Worm (Caenorhabditis elegans) whole organism, L2 larva: ENCODE measurements around the gene T26H8.5.

Experiments used
- C34F6.9 ChIP-seq: fragments of 150-350 bp; optimal IDR thresholded peaks from 2 replicates; lab custom pipeline; 2014; ENCODE audit warnings: missing biosample characterization, missing genetic modification characterization
- R02D3.7 ChIP-seq: fragments of 150-350 bp; optimal IDR thresholded peaks from 2 replicates; lab custom pipeline; 2014; ENCODE audit warnings: missing biosample characterization, missing genetic modification characterization
- Y55F3AM.14 ChIP-seq: fragments of 200-800 bp; sonication (Bioruptor generic); optimal IDR thresholded peaks from 2 replicates; lab custom pipeline; 2018; ENCODE audit warnings: mild to moderate bottlenecking, missing genetic modification characterization, missing compliant biosample characterization
- ceh-16 ChIP-seq: fragments of 150-350 bp; optimal IDR thresholded peaks from 2 replicates; lab custom pipeline; 2014; ENCODE audit warnings: missing biosample characterization, missing genetic modification characterization
- crh-2 ChIP-seq: sonication (generic microtip); optimal IDR thresholded peaks from 2 replicates; lab custom pipeline; 2017; ENCODE audit warnings: missing biosample characterization, missing genetic modification characterization
- dmd-4 ChIP-seq: sonication (generic microtip); optimal IDR thresholded peaks from 2 replicates; lab custom pipeline; 2017; ENCODE audit warnings: missing biosample characterization, missing genetic modification characterization
- egl-27 ChIP-seq: sonication (generic microtip); optimal IDR thresholded peaks from 3 replicates; lab custom pipeline; 2017; ENCODE audit warnings: missing biosample characterization, missing genetic modification reagents, missing genetic modification characterization
- elt-1 ChIP-seq: fragments of 150-350 bp; optimal IDR thresholded peaks from 2 replicates; lab custom pipeline; 2014; ENCODE audit warnings: missing biosample characterization, missing genetic modification characterization
- fos-1 ChIP-seq: fragments of 150-350 bp; optimal IDR thresholded peaks from 2 replicates; lab custom pipeline; 2014; ENCODE audit warnings: missing biosample characterization, missing genetic modification characterization
- gmeb-1 ChIP-seq: fragments of 150-350 bp; optimal IDR thresholded peaks from 2 replicates; lab custom pipeline; 2014; ENCODE audit warnings: missing biosample characterization, missing genetic modification characterization
- lin-11 ChIP-seq: fragments of 150-350 bp; sonication (generic microtip); optimal IDR thresholded peaks from 2 replicates; lab custom pipeline; 2014; ENCODE audit warnings: missing biosample characterization, missing genetic modification characterization, inconsistent platforms, mixed read lengths
- lin-13 ChIP-seq: fragments of 150-350 bp; optimal IDR thresholded peaks from 2 replicates; lab custom pipeline; 2014; ENCODE audit warnings: missing biosample characterization, missing genetic modification reagents, missing genetic modification characterization
- lin-39 ChIP-seq: fragments of 150-350 bp; optimal IDR thresholded peaks from 2 replicates; lab custom pipeline; 2014; ENCODE audit warnings: missing biosample characterization, missing genetic modification reagents, missing genetic modification characterization
- lsy-2 ChIP-seq, 2 experiments: fragments of 150-350 bp in 1 of 2; sonication (generic microtip) in 1 of 2; optimal IDR thresholded peaks; 2 replicates each; lab custom pipeline; 2014 to 2017; ENCODE audit warnings: missing biosample characterization in 2 of 2, missing genetic modification characterization in 2 of 2
- mab-5 ChIP-seq: fragments of 150-350 bp; optimal IDR thresholded peaks from 2 replicates; lab custom pipeline; 2014; ENCODE audit warnings: missing biosample characterization, missing genetic modification characterization
- mdl-1 ChIP-seq, 2 experiments: fragments of 150-350 bp in 1 of 2; sonication (generic microtip) in 1 of 2; optimal IDR thresholded peaks; 2 replicates each; lab custom pipeline; 2017; ENCODE audit warnings: missing biosample characterization in 2 of 2, missing genetic modification characterization in 2 of 2
- nhr-10 ChIP-seq: sonication (generic microtip); optimal IDR thresholded peaks from 2 replicates; lab custom pipeline; 2017; ENCODE audit warnings: missing biosample characterization, missing genetic modification characterization
- nhr-11 ChIP-seq: fragments of 150-350 bp; optimal IDR thresholded peaks from 2 replicates; lab custom pipeline; 2014; ENCODE audit warnings: missing biosample characterization, missing genetic modification characterization
- nhr-129 ChIP-seq: fragments of 150-350 bp; optimal IDR thresholded peaks from 2 replicates; lab custom pipeline; 2014; ENCODE audit warnings: missing biosample characterization, missing genetic modification characterization
- nhr-21 ChIP-seq: fragments of 150-350 bp; optimal IDR thresholded peaks from 2 replicates; lab custom pipeline; 2014; ENCODE audit warnings: missing biosample characterization, missing genetic modification characterization
- nhr-23 ChIP-seq: fragments of 150-350 bp; optimal IDR thresholded peaks from 2 replicates; lab custom pipeline; 2014; ENCODE audit warnings: missing biosample characterization, missing genetic modification reagents, missing genetic modification characterization
- nhr-237 ChIP-seq: fragments of 150-350 bp; optimal IDR thresholded peaks from 2 replicates; lab custom pipeline; 2014; ENCODE audit warnings: missing biosample characterization, missing genetic modification characterization
- nhr-25 ChIP-seq: fragments of 150-350 bp; sonication (generic microtip); optimal IDR thresholded peaks from 3 replicates; lab custom pipeline; 2014; ENCODE audit warnings: missing biosample characterization, missing genetic modification characterization
- nhr-6 ChIP-seq: fragments of 150-350 bp; optimal IDR thresholded peaks from 2 replicates; lab custom pipeline; 2014; ENCODE audit warnings: missing biosample characterization, missing genetic modification characterization
- nhr-77 ChIP-seq: fragments of 150-350 bp; optimal IDR thresholded peaks from 2 replicates; lab custom pipeline; 2014; ENCODE audit warnings: missing biosample characterization, missing genetic modification characterization
- peb-1 ChIP-seq: fragments of 150-350 bp; optimal IDR thresholded peaks from 2 replicates; lab custom pipeline; 2014; ENCODE audit warnings: missing biosample characterization, missing genetic modification characterization
- skn-1 ChIP-seq: sonication (generic microtip); optimal IDR thresholded peaks from 2 replicates; lab custom pipeline; 2017; ENCODE audit warnings: missing biosample characterization, missing genetic modification characterization
- sma-9 ChIP-seq, 2 experiments: fragments of 150-350 bp in 1 of 2; sonication (generic microtip) in 1 of 2; optimal IDR thresholded peaks; 2 replicates each; lab custom pipeline; 2014 to 2016; ENCODE audit warnings: missing genetic modification characterization in 2 of 2, mild to moderate bottlenecking in 1 of 2, missing biosample characterization in 1 of 2, missing compliant biosample characterization in 1 of 2, missing genetic modification reagents in 1 of 2, moderate library complexity in 1 of 2
- snpc-4 ChIP-seq: fragments of 150-350 bp; optimal IDR thresholded peaks from 2 replicates; lab custom pipeline; 2014; ENCODE audit warnings: missing biosample characterization, missing genetic modification characterization
- unc-39 ChIP-seq: fragments of 150-350 bp; optimal IDR thresholded peaks from 2 replicates; lab custom pipeline; 2014; ENCODE audit warnings: missing biosample characterization, missing genetic modification characterization
- unc-55 ChIP-seq: fragments of 150-350 bp; sonication (generic microtip); optimal IDR thresholded peaks from 3 replicates; lab custom pipeline; 2014; ENCODE audit warnings: missing biosample characterization, missing genetic modification reagents, missing genetic modification characterization
- zag-1 ChIP-seq: fragments of 150-350 bp; optimal IDR thresholded peaks from 2 replicates; lab custom pipeline; 2014; ENCODE audit warnings: missing biosample characterization, missing genetic modification characterization
- ztf-1 ChIP-seq: fragments of 200-800 bp; sonication (Bioruptor generic); conservative IDR thresholded peaks from 2 replicates; pipeline ENCODE4 v1.3.6; 2022; ENCODE audit warnings: missing genetic modification characterization, missing compliant biosample characterization
- ztf-11 ChIP-seq: sonication (generic microtip); optimal IDR thresholded peaks from 2 replicates; lab custom pipeline; 2017; ENCODE audit warnings: missing biosample characterization, missing genetic modification characterization
- ztf-4 ChIP-seq: fragments of 150-350 bp; optimal IDR thresholded peaks from 2 replicates; lab custom pipeline; 2014; ENCODE audit warnings: missing biosample characterization, missing genetic modification characterization

T26H8.5 gene

ce11 chrV:15305502-15305901 lies at the start of gene T26H8.5:
TSS of gene T26H8.5 (minus strand) at chrV:15305602.
- TF ChIP-seq nhr-6 (no peak), C34F6.9 (tag; lab: Kevin White, UChicago) (no peak), lin-13 (no peak), zag-1 (tag; lab: Kevin White, UChicago) (no peak), nhr-10 (tag; lab: Kevin White, UChicago) (no peak), sma-9 (GFP tag; optimal IDR thresholded peaks at IDR 0.05; lab: Kevin White, UChicago) (no peak), sma-9 (tag; optimal IDR thresholded peaks at IDR 0.05; lab: Kevin White, UChicago) (no peak), elt-1 (tag; lab: Kevin White, UChicago) (no peak), peb-1 (tag; lab: Kevin White, UChicago) (no peak), mab-5 (tag; lab: Kevin White, UChicago) (no peak), nhr-21 (tag; lab: Kevin White, UChicago) (no peak), nhr-237 (tag; lab: Kevin White, UChicago) (no peak), mdl-1 (tag; optimal IDR thresholded peaks at IDR 0.05; lab: Kevin White, UChicago) (no peak), lin-11 (tag; lab: Kevin White, UChicago) (no peak)
- TF ChIP-seq, all 48 proteins: peak for 0

DNA sequence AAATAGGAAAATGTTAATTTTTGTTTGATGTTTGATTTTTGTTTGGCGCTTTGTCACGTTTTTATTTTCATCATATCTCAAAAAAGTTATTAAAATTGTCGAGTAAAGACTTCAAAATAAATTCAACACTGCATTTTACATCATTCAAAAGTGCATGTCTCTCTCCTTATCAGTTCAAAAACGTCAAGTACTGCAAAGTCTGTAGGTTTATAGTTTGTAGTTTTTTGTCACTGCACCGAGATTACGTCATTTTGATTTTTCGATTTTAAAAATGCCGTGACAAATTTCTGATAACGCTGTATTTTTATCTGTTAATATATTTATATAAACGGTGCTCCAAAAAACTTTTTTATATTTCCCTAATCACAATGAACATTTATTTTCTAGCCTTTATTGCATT lies 49.2 kb upstream of the T26H8.5 start, which contains the start of gene C29F3.7:
TSS of gene C29F3.7 (plus strand) at position 254 of the 400 bp plus-strand sequence.
- TF ChIP-seq R02D3.7 (no peak), nhr-129 (tag; lab: Kevin White, UChicago) (no peak), unc-39 (tag; lab: Kevin White, UChicago) (no peak), nhr-25 (tag; lab: Kevin White, UChicago) (no peak), fos-1 (peak; percentile 97), nhr-11 (tag; lab: Kevin White, UChicago) (no peak), snpc-4 (no peak), sma-9 (GFP tag; optimal IDR thresholded peaks at IDR 0.05; lab: Kevin White, UChicago) (peak; percentile 87), sma-9 (tag; optimal IDR thresholded peaks at IDR 0.05; lab: Kevin White, UChicago) (no peak), nhr-23 (tag; lab: Kevin White, UChicago) (no peak), gmeb-1 (tag; lab: Kevin White, UChicago) (peak; percentile 44)

DNA sequence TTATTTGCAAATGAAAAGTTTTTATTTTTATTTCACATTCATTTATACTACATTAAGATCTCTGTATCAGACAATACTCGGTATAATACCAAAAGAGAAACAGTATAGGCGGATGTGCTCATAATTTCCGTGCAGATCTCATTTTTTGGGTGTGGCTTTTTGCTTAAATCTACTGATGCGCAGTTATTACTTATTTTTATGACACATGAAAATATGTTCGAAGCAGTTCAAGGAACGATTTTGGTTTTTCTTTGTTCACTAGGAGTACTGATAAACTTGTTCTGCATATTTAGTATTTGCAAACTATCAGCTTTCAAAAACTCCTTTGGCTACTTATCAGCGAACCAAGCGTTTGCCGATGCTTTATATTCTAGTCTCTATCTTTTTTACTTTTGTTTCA lies 47.0 kb upstream of the T26H8.5 start, which contains the start of gene srx-58:
TSS of gene srx-58 (plus strand) at position 301 of the 400 bp plus-strand sequence.
- TF ChIP-seq Y55F3AM.14 (GFP tag; lab: Kevin White, UChicago) (no peak), nhr-77 (tag; lab: Kevin White, UChicago) (no peak), lin-39 (tag; lab: Kevin White, UChicago) (no peak), skn-1 (tag; lab: Kevin White, UChicago) (no peak), nhr-21 (tag; lab: Kevin White, UChicago) (no peak), gmeb-1 (tag; lab: Kevin White, UChicago) (no peak), ztf-11 (tag; lab: Kevin White, UChicago) (no peak)

- no peak for TF ChIP-seq ztf-1 (GFP tag; lab: Robert Waterston, UW)
- TF ChIP-seq unc-55 (GFP tag; lab: Kevin White, UChicago) = no peak
- no peak for TF ChIP-seq ceh-16
- no peak for TF ChIP-seq R02D3.7
- TF ChIP-seq skn-1 (tag; lab: Kevin White, UChicago) = no peak
- no peak for TF ChIP-seq dmd-4
- no peak for TF ChIP-seq nhr-6
- TF ChIP-seq lin-39 (tag; lab: Kevin White, UChicago) = no peak
- TF ChIP-seq egl-27 (tag; lab: Kevin White, UChicago) = no peak
- TF ChIP-seq mdl-1 (tag; optimal IDR thresholded peaks at IDR 0.05; lab: Kevin White, UChicago) = no peak
- TF ChIP-seq lin-13 = no peak
- no peak for TF ChIP-seq nhr-129 (tag; lab: Kevin White, UChicago)
- no peak for TF ChIP-seq nhr-21 (tag; lab: Kevin White, UChicago)
- no peak for TF ChIP-seq peb-1 (tag; lab: Kevin White, UChicago)
- no peak for TF ChIP-seq C34F6.9 (tag; lab: Kevin White, UChicago)
- no peak for TF ChIP-seq ztf-4
- no peak for TF ChIP-seq lsy-2 (tag; optimal IDR thresholded peaks at IDR 0.05; lab: Kevin White, UChicago)
- no peak for TF ChIP-seq gmeb-1 (tag; lab: Kevin White, UChicago)
- TF ChIP-seq crh-2 (tag; lab: Kevin White, UChicago) = no peak
Observed at ce11 chrV:15350615-15351014, 45.2 kb upstream of the T26H8.5 start, which contains the start of gene clec-231. TSS of gene clec-231 (minus strand) at chrV:15350715.
